Worm (Caenorhabditis elegans) whole organism, L1 larva: ENCODE measurements around the gene C34C12.8.

Experiments
- egl-27 ChIP-seq, 2 experiments: fragments of 150-350 bp in 1 of 2; sonication (generic microtip); optimal IDR thresholded peaks; 3 replicates each; lab custom pipeline; 2017 to 2018; ENCODE audit warnings: missing biosample characterization in 2 of 2, missing genetic modification characterization in 2 of 2, missing genetic modification reagents in 2 of 2
- snpc-4 ChIP-seq: fragments of 150-350 bp; optimal IDR thresholded peaks from 2 replicates; lab custom pipeline; 2014; ENCODE audit warnings: missing biosample characterization, missing genetic modification characterization
- swsn-7 ChIP-seq: sonication (generic microtip); optimal IDR thresholded peaks from 2 replicates; lab custom pipeline; 2016; ENCODE audit warnings: missing genetic modification characterization, missing compliant biosample characterization
- vab-15 ChIP-seq: sonication (generic microtip); optimal IDR thresholded peaks from 2 replicates; lab custom pipeline; 2017; ENCODE audit warnings: missing genotype, mild to moderate bottlenecking, missing genetic modification characterization, missing compliant biosample characterization

ce11 chrIII:3482291-3482690 is 22.1 kb downstream of the C34C12.8 start, which contains the start of gene C34C12.6:
- TF ChIP-seq swsn-7 (tag; lab: Kevin White, UChicago) (no peak), snpc-4 (no peak), vab-15 (no peak), egl-27 (tag; optimal IDR thresholded peaks at IDR 0.05; lab: Kevin White, UChicago) (no peak)
